Fruit fly (Drosophila melanogaster) whole organism, pupa: ENCODE data around the gene CG15042.

Source experiments
- CG10348 ChIP-seq: fragments of 200-800 bp; sonication (Bioruptor generic); IDR thresholded peaks from 2 replicates; pipeline ENCODE4 v1.3.6; 2022; ENCODE audit warnings: missing biosample characterization, missing genetic modification characterization
- CG12605 ChIP-seq: fragments of 200-800 bp; sonication (Bioruptor generic); IDR thresholded peaks from 2 replicates; pipeline ENCODE4 v1.3.6; 2022; ENCODE audit warnings: missing biosample characterization, missing genetic modification characterization
- CG14655 ChIP-seq: fragments of 200-800 bp; sonication (Bioruptor generic); optimal IDR thresholded peaks from 3 replicates; lab custom pipeline; 2017; ENCODE audit warnings: mild to moderate bottlenecking, missing biosample characterization, missing genetic modification reagents, missing genetic modification characterization
- CG15710 ChIP-seq: fragments of 200-800 bp; sonication (Bioruptor generic); optimal IDR thresholded peaks from 2 replicates; lab custom pipeline; 2018; ENCODE audit warnings: missing biosample characterization, mild to moderate bottlenecking, missing genetic modification characterization, moderate library complexity
- CG17806 ChIP-seq: fragments of 200-800 bp; sonication (Bioruptor generic); optimal IDR thresholded peaks from 2 replicates; lab custom pipeline; 2018; ENCODE audit warnings: missing biosample characterization, mild to moderate bottlenecking, missing genetic modification characterization, moderate library complexity
- CG4496 ChIP-seq: fragments of 200-800 bp; sonication (Bioruptor generic); IDR thresholded peaks from 3 replicates; pipeline ENCODE4 v1.3.6; 2022; ENCODE audit warnings: missing biosample characterization, missing genetic modification characterization
- CG8159 ChIP-seq: fragments of 200-800 bp; sonication (Bioruptor generic); optimal IDR thresholded peaks from 3 replicates; lab custom pipeline; 2018; ENCODE audit warnings: missing biosample characterization, mild to moderate bottlenecking, missing genetic modification characterization, moderate library complexity
- CG8301 ChIP-seq: fragments of 200-800 bp; sonication (Bioruptor generic); optimal IDR thresholded peaks from 2 replicates; lab custom pipeline; 2018; ENCODE audit warnings: missing biosample characterization, mild to moderate bottlenecking, missing genetic modification characterization
- D1 ChIP-seq: fragments of 200-800 bp; sonication (Bioruptor generic); optimal IDR thresholded peaks from 2 replicates; lab custom pipeline; 2018; ENCODE audit warnings: missing biosample characterization, mild to moderate bottlenecking, missing genetic modification characterization, moderate library complexity
- Ets98B ChIP-seq: fragments of 200-800 bp; sonication (Bioruptor generic); IDR thresholded peaks from 2 replicates; pipeline ENCODE4 v1.3.6; 2022; ENCODE audit warnings: missing biosample characterization, missing genetic modification characterization
- Pif1A ChIP-seq: fragments of 200-800 bp; sonication (Bioruptor generic); optimal IDR thresholded peaks from 3 replicates; lab custom pipeline; 2016; ENCODE audit warnings: missing biosample characterization, missing genetic modification characterization
- Pif1B ChIP-seq: fragments of 200-800 bp; sonication (Bioruptor generic); optimal IDR thresholded peaks from 3 replicates; lab custom pipeline; 2016; ENCODE audit warnings: missing biosample characterization, missing genetic modification characterization
- fd96Ca ChIP-seq: fragments of 200-800 bp; sonication (Bioruptor generic); IDR thresholded peaks from 3 replicates; pipeline ENCODE4 v1.3.6; 2022; ENCODE audit warnings: missing biosample characterization, missing genetic modification characterization
- gl ChIP-seq: fragments of 200-800 bp; sonication (Bioruptor generic); optimal IDR thresholded peaks from 2 replicates; lab custom pipeline; 2018; ENCODE audit warnings: missing biosample characterization, mild to moderate bottlenecking, missing genetic modification characterization

- TF ChIP-seq CG4496 (no peak), fd96Ca (no peak), CG12605 (GFP tag; lab: Robert Waterston, UW) (no peak), CG8301 (tag; lab: Kevin White, UChicago) (peak; percentile 1), CG8159 (tag; lab: Kevin White, UChicago) (peak; percentile 67), D1 (no peak), Ets98B (GFP tag; lab: Robert Waterston, UW) (no peak), CG15710 (tag; lab: Kevin White, UChicago) (peak; percentile 59), CG10348 (GFP tag; lab: Robert Waterston, UW) (no peak), Pif1B (no peak), CG14655 (GFP tag; lab: Kevin White, UChicago) (peak; percentile 18), gl (no peak), Pif1A (GFP tag; lab: Kevin White, UChicago) (no peak), CG17806 (tag; lab: Kevin White, UChicago) (peak; percentile 24)
Measured at dm6 chrX:18537066-18537759, 9.1 kb upstream of the CG15042 start.
